Worm (Caenorhabditis elegans) whole organism, mixed stage, embryonic: ENCODE measurements around the gene C27B7.9.

Experiments used
- ces-1 ChIP-seq: fragments of 150-350 bp; optimal IDR thresholded peaks from 2 replicates; lab custom pipeline; 2014; ENCODE audit warnings: missing biosample characterization, missing genetic modification reagents, missing genetic modification characterization
- cnd-1 ChIP-seq: fragments of 200-800 bp; sonication (Bioruptor generic); optimal IDR thresholded peaks from 2 replicates; lab custom pipeline; 2018; ENCODE audit warnings: mild to moderate bottlenecking, missing genetic modification characterization, missing compliant biosample characterization
- drap-1 ChIP-seq: fragments of 200-800 bp; sonication (Bioruptor generic); optimal IDR thresholded peaks from 3 replicates; lab custom pipeline; 2018; ENCODE audit warnings: mild to moderate bottlenecking, missing genetic modification characterization, missing compliant biosample characterization
- elt-1 ChIP-seq: sonication (generic microtip); optimal IDR thresholded peaks from 2 replicates; lab custom pipeline; 2017; ENCODE audit warnings: missing genetic modification characterization, mild to moderate bottlenecking, missing compliant biosample characterization, antibody characterized with exemption, moderate library complexity, borderline replicate concordance; ENCODE audit not compliant: insufficient read depth
- lin-13 ChIP-seq: fragments of 150-350 bp; optimal IDR thresholded peaks from 2 replicates; lab custom pipeline; 2014; ENCODE audit warnings: missing biosample characterization, missing genetic modification characterization
- lsy-2 ChIP-seq: fragments of 150-350 bp; optimal IDR thresholded peaks from 2 replicates; lab custom pipeline; 2014; ENCODE audit warnings: missing biosample characterization, missing genetic modification characterization
- mep-1 ChIP-seq: fragments of 150-350 bp; optimal IDR thresholded peaks from 2 replicates; lab custom pipeline; 2017; ENCODE audit warnings: missing biosample characterization, missing genetic modification reagents, missing genetic modification characterization, inconsistent platforms
- nhr-12 ChIP-seq: fragments of 150-350 bp; optimal IDR thresholded peaks from 2 replicates; lab custom pipeline; 2014; ENCODE audit warnings: missing biosample characterization, missing genetic modification characterization
- nhr-237 ChIP-seq: fragments of 150-350 bp; optimal IDR thresholded peaks from 2 replicates; lab custom pipeline; 2014; ENCODE audit warnings: missing biosample characterization, missing genetic modification characterization
- nhr-28 ChIP-seq: fragments of 150-350 bp; optimal IDR thresholded peaks from 2 replicates; lab custom pipeline; 2014; ENCODE audit warnings: missing biosample characterization, missing genetic modification characterization
- sem-2 ChIP-seq: fragments of 200-800 bp; sonication (Bioruptor generic); optimal IDR thresholded peaks from 2 replicates; lab custom pipeline; 2018; ENCODE audit warnings: mild to moderate bottlenecking, missing genetic modification characterization, missing compliant biosample characterization
- unc-120 ChIP-seq: sonication (generic microtip); optimal IDR thresholded peaks from 2 replicates; lab custom pipeline; 2017; ENCODE audit warnings: missing genetic modification characterization, missing compliant biosample characterization; ENCODE audit not compliant: poor library complexity, severe bottlenecking
- unc-39 ChIP-seq: fragments of 150-350 bp; optimal IDR thresholded peaks from 2 replicates; lab custom pipeline; 2014; ENCODE audit warnings: missing biosample characterization, missing genetic modification characterization
- ztf-11 ChIP-seq: fragments of 150-350 bp; optimal IDR thresholded peaks from 2 replicates; lab custom pipeline; 2014; ENCODE audit warnings: missing biosample characterization, missing genetic modification characterization

DNA sequence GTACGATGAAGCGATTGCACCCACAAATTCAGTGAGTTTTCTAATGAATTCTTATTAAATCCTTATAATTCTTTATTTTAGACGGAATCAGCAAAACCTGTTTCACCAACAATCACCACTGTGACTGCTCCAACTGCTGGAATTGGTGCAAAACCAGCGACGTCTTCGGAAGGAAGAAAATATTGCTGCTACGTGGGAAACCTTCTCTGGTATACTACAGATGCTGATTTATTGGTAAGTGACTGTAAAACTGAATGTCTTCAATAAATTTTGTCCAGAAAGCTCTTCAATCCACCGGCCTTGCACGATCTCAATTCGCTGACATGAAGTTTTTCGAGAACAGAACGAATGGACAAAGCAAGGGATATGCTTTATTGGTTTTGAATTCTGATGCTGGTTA lies 10.6 kb upstream of the C27B7.9 start:
- TF ChIP-seq ztf-11 (no peak), lin-13 (tag; lab: Kevin White, UChicago) (no peak), unc-120 (no peak), sem-2 (no peak), drap-1 (GFP tag; lab: Kevin White, UChicago) (no peak), ces-1 (GFP tag; lab: Kevin White, UChicago) (no peak), lsy-2 (tag; lab: Kevin White, UChicago) (no peak), nhr-12 (no peak), unc-39 (tag; lab: Kevin White, UChicago) (no peak), nhr-28 (tag; lab: Kevin White, UChicago) (no peak), mep-1 (tag; lab: Kevin White, UChicago) (no peak), nhr-237 (no peak), cnd-1 (tag; lab: Kevin White, UChicago) (no peak), elt-1 (tag; lab: Kevin White, UChicago) (no peak)
